Worm (Caenorhabditis elegans): ENCODE data around the gene C05E11.6.

Gene C05E11.6

DNA sequence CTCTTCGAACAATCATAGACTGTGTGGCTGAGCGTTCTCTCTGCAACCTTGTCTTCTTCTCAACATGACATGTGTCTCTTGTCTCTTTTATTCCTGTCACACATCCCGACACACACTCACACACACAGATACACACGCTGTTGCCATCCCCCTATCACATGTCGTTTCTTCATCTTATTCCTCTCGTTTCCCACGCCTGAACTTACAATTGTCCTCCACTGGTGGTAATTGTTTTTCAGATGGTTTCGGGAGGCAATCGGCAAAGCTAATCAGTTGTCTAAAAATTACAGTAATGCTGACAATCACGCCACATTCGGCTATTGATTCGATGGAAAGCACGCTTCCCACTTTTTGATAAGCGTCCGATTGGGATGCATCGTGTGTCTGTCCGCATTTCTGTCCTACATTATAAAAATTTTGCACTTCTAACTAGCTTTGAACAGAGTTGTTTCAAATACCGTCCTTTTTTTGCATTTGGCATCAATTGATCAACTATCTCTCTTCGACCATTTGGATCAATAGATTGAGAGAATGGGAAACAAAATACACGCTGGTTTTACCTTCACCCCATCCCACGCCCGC lies 29.7 kb upstream of the C05E11.6 start, which contains the start of gene nhr-35 (continued):
- TF ChIP-seq hlh-8 (tag; optimal IDR thresholded peaks at IDR 0.05) = no peak
- TF ChIP-seq rnt-1 (tag; optimal IDR thresholded peaks at IDR 0.05) = peak; percentile 23
- no peak for TF ChIP-seq ceh-9 (tag; optimal IDR thresholded peaks at IDR 0.05)
- TF ChIP-seq npax-4 (tag; optimal IDR thresholded peaks at IDR 0.05) = no peak
- TF ChIP-seq F13H6.1 (tag; optimal IDR thresholded peaks at IDR 0.05) = no peak
- TF ChIP-seq odd-2 (tag; optimal IDR thresholded peaks at IDR 0.05) = no peak
- TF ChIP-seq hlh-13 (GFP tag; optimal IDR thresholded peaks at IDR 0.05) = no peak
- TF ChIP-seq lin-11 (tag; optimal IDR thresholded peaks at IDR 0.05) = no peak
- no peak for TF ChIP-seq ceh-34 (tag; optimal IDR thresholded peaks at IDR 0.05)
- no peak for TF ChIP-seq eyg-1 (tag; optimal IDR thresholded peaks at IDR 0.05)
- no peak for TF ChIP-seq unc-86 (tag; optimal IDR thresholded peaks at IDR 0.05)
- peak; percentile 33 for TF ChIP-seq elt-2 (tag; optimal IDR thresholded peaks at IDR 0.05)
- TF ChIP-seq mec-3 (tag; optimal IDR thresholded peaks at IDR 0.05; ENCODE audit: borderline replicate concordance) = no peak
- no peak for TF ChIP-seq C08G9.2 (tag; optimal IDR thresholded peaks at IDR 0.05)
- TF ChIP-seq pag-3 (tag; optimal IDR thresholded peaks at IDR 0.05; ENCODE audit: borderline replicate concordance) = no peak
- TF ChIP-seq ceh-30 (tag; optimal IDR thresholded peaks at IDR 0.05) = no peak
- TF ChIP-seq tbx-2 (tag; optimal IDR thresholded peaks at IDR 0.05) = peak; percentile 39
- TF ChIP-seq sox-2 (GFP tag; IDR thresholded peaks at IDR 0.05) = no peak
- TF ChIP-seq unc-42 (tag; optimal IDR thresholded peaks at IDR 0.05) = no peak
- no peak for TF ChIP-seq nhr-11 (tag; optimal IDR thresholded peaks at IDR 0.05)
- no peak for TF ChIP-seq pha-2 (tag; optimal IDR thresholded peaks at IDR 0.05)
- no peak for TF ChIP-seq dve-1 (tag; optimal IDR thresholded peaks at IDR 0.05)
- no peak for TF ChIP-seq Y22D7AL.16 (tag; optimal IDR thresholded peaks at IDR 0.05)
- no peak for TF ChIP-seq ceh-24 (tag; optimal IDR thresholded peaks at IDR 0.05)
- no peak for TF ChIP-seq unc-3 (GFP tag; conservative IDR thresholded peaks at IDR 0.05)
- no peak for TF ChIP-seq unc-3 (tag; optimal IDR thresholded peaks at IDR 0.05)
- no peak for TF ChIP-seq tbx-7 (tag; optimal IDR thresholded peaks at IDR 0.05)

DNA sequence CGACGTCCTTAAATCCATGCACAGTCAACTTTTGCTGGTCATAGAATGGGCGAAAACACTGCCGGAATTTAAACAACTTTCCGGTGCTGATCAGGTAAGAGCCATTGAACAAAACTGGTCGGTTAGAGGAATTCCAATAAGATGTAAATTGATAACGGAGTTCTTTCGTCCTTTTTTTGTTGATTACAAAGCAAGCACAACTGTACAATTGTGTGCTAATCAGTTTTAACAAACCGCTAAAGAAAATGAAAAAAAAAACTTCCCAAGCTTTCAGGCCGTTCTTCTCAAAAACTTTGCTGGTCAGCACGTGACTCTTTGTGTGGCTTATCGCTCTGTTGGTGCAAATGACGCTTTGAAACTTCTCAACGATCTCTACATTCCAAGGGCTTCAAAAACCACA lies 27.9 kb upstream of the C05E11.6 start:
- no peak for TF ChIP-seq hlh-6 (tag; optimal IDR thresholded peaks at IDR 0.05)

DNA sequence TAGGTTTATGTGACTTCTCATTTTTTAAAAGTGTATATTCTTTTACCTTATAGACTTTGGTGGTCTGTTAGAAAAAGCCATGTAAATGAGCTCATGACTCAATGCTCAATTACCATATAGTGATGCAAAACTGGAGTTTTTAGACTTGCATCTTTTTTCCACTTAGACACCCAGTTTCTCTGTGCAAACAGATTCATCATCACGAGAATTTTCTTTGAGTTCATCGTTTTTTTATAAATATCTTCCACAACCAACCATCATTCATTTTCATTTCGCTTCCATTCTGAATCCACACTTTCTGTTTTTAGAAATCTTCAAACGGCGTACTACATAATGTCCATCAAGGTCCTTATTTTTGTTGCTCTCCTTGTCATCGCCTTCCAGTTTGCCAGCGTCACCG lies 17.4 kb upstream of the C05E11.6 start, which contains the start of gene C07A12.2:
C07A12.2 (plus strand) TSS at position 301 of the 400 bp plus-strand sequence.
- TF ChIP-seq tbx-7 (tag; optimal IDR thresholded peaks at IDR 0.05) (no peak), hlh-13 (GFP tag; optimal IDR thresholded peaks at IDR 0.05) (no peak)

DNA sequence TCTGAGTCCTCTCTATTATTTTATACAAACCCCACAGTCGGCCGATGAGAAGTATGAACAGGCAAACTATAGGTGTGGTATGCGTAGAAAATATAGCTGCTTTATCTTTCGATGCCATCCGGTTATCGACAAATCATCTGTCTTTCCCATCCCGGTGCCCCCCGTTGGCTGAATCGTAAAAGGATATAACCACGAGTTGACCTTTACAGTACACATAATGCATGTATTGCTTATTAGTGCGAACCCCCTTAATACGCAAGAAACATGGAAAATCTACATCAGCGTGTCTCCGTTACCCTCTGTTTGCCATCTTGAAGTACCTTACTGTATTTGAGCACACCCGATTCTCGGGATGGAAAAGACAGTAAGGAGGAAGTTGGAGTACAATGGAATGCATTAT lies 13.0 kb upstream of the C05E11.6 start:
- no peak for TF ChIP-seq ceh-22 (tag; optimal IDR thresholded peaks at IDR 0.05)
- no peak for TF ChIP-seq sox-2 (GFP tag; IDR thresholded peaks at IDR 0.05)
- TF ChIP-seq pag-3 (tag; optimal IDR thresholded peaks at IDR 0.05; ENCODE audit: borderline replicate concordance) = no peak
- no peak for TF ChIP-seq pax-1 (tag; optimal IDR thresholded peaks at IDR 0.05)
- no peak for TF ChIP-seq dmd-4 (tag; optimal IDR thresholded peaks at IDR 0.05; ENCODE audit: borderline replicate concordance)
- TF ChIP-seq elt-4 (tag; optimal IDR thresholded peaks at IDR 0.05) = no peak

DNA sequence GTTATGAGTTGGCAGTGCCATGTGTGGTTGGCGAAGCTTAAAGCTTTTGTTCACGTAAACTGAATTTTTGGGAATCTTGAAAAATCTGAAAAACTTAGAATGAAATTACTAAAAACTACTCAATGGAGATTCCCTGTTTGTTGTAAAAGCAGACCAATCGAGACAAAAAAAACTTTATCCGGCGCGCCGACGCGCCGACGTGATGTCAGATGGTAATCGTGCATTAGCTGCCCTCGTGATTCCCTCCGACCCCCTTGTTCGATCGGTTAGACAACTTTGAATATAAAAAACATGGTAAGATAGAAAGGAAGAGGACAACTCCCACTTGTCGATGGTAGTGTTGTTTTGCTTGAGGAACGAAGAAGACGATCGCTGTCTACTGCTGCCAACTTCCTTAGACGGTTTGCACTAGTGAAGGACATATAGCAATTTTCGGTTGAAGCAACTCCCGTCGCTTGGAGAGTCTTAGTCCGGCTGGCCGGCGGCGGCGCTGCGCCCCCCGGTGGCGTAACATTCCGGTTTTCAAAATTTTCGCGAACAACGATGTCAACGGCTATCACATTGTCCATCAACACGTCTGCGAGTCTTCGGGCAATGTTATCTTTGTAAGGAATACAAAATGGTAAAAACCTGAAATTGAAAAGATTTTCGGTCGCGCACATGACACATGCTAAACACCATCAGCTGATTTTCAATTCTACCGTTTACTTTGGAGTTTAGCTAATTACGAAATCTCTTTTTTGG lies 11.9 kb upstream of the C05E11.6 start, which contains the start of gene C07A12.18:
C07A12.18 (minus strand) TSS at position 51 of the 744 bp plus-strand sequence.
- TF ChIP-seq tbx-2 (tag; optimal IDR thresholded peaks at IDR 0.05) = no peak
- TF ChIP-seq pat-9 (tag; optimal IDR thresholded peaks at IDR 0.05) = no peak
- TF ChIP-seq ceh-19 (GFP tag; optimal IDR thresholded peaks at IDR 0.05) = no peak
- no peak for TF ChIP-seq unc-3 (GFP tag; conservative IDR thresholded peaks at IDR 0.05)
- no peak for TF ChIP-seq unc-3 (tag; optimal IDR thresholded peaks at IDR 0.05)
- no peak for TF ChIP-seq hlh-8 (tag; optimal IDR thresholded peaks at IDR 0.05)
- no peak for TF ChIP-seq hlh-15 (tag; optimal IDR thresholded peaks at IDR 0.05)
- TF ChIP-seq pha-2 (tag; optimal IDR thresholded peaks at IDR 0.05) = no peak
- no peak for TF ChIP-seq unc-55 (GFP tag; optimal IDR thresholded peaks at IDR 0.05)
- TF ChIP-seq C08G9.2 (tag; optimal IDR thresholded peaks at IDR 0.05) = no peak
- no peak for TF ChIP-seq pag-3 (tag; optimal IDR thresholded peaks at IDR 0.05; ENCODE audit: borderline replicate concordance)
- TF ChIP-seq ama-1 (optimal IDR thresholded peaks at IDR 0.05) = no peak

Measured in whole organism, late embryonic.